Comparison of ENCODE assay signal across 2 fruit fly cellular contexts in genomic region chr3L:1119325-1120162, dm6.
TF ChIP-seq lines count a peak whose summit lies in the region.

No protein-coding gene starts in this region.

TF ChIP-seq in whole organism, embryonic, 481 proteins besides CTCF, POLR2A, EP300 and RAD21 (continued from another document and continues in another):
- peak; percentile 99 for TF ChIP-seq exex (tag; optimal IDR thresholded peaks at IDR 0.05; lab: Kevin White, UChicago)
- no peak for TF ChIP-seq CG15479 (GFP tag; optimal IDR thresholded peaks at IDR 0.05; lab: Kevin White, UChicago)
- TF ChIP-seq CG3281 (GFP tag; optimal IDR thresholded peaks at IDR 0.05; lab: Kevin White, UChicago), result no peak
- TF ChIP-seq wor (GFP tag; IDR thresholded peaks at IDR 0.05; lab: Robert Waterston, UW), result no peak
- TF ChIP-seq peb (GFP tag; IDR thresholded peaks at IDR 0.05; lab: Robert Waterston, UW), result no peak
- TF ChIP-seq CG30403 (GFP tag; optimal IDR thresholded peaks at IDR 0.05; lab: Kevin White, UChicago), result no peak
- no peak for TF ChIP-seq amos (GFP tag; IDR thresholded peaks at IDR 0.05; lab: Robert Waterston, UW; ENCODE audit: partially characterized antibody)
- no peak for TF ChIP-seq CG2678 (tag; optimal IDR thresholded peaks at IDR 0.05; lab: Kevin White, UChicago)
- TF ChIP-seq zfh2 (GFP tag; optimal IDR thresholded peaks at IDR 0.05; lab: Kevin White, UChicago), result no peak
- TF ChIP-seq Nf-YB (GFP tag; optimal IDR thresholded peaks at IDR 0.05; lab: Kevin White, UChicago), result no peak
- TF ChIP-seq zfh1 (GFP tag; IDR thresholded peaks at IDR 0.05; lab: Robert Waterston, UW), result no peak
- no peak for TF ChIP-seq CG6254 (GFP tag; optimal IDR thresholded peaks at IDR 0.05; lab: Kevin White, UChicago)
- TF ChIP-seq croc (GFP tag; conservative IDR thresholded peaks at IDR 0.05; lab: Robert Waterston, UW), result no peak
- TF ChIP-seq HHEX (GFP tag; optimal IDR thresholded peaks at IDR 0.05; lab: Kevin White, UChicago), result no peak
- no peak for TF ChIP-seq kay (GFP tag; optimal IDR thresholded peaks at IDR 0.05; lab: Kevin White, UChicago)
- no peak for TF ChIP-seq cg (GFP tag; optimal IDR thresholded peaks at IDR 0.05; lab: Kevin White, UChicago)
- TF ChIP-seq CG11504 (tag; optimal IDR thresholded peaks at IDR 0.05; lab: Kevin White, UChicago), result peak; percentile 40
- no peak for TF ChIP-seq run (tag; optimal IDR thresholded peaks at IDR 0.05; lab: Kevin White, UChicago)
- no peak for TF ChIP-seq pan (optimal IDR thresholded peaks at IDR 0.05; lab: Kevin White, UChicago)
- TF ChIP-seq pan (GFP tag; optimal IDR thresholded peaks at IDR 0.05 in 1 of 2, IDR thresholded peaks at IDR 0.05 in 1 of 2), result peak in 1 of 2 experiments; percentile 36
- peak; percentile 55 for TF ChIP-seq crol (GFP tag; IDR thresholded peaks at IDR 0.05; lab: Robert Waterston, UW)
- no peak for TF ChIP-seq esg (GFP tag; conservative IDR thresholded peaks at IDR 0.05; lab: Robert Waterston, UW)
- TF ChIP-seq nau (GFP tag; optimal IDR thresholded peaks at IDR 0.05; lab: Kevin White, UChicago), result no peak
- 0 out of 4 replicates have a peak, but pooled peaks have one; percentile 44 for TF ChIP-seq chinmo (GFP tag; IDR thresholded peaks at IDR 0.05; lab: Robert Waterston, UW; ENCODE audit: partially characterized antibody)
- no peak for TF ChIP-seq H2.0 (GFP tag; IDR thresholded peaks at IDR 0.05; lab: Robert Waterston, UW)
- no peak for TF ChIP-seq CG8765 (GFP tag; IDR thresholded peaks at IDR 0.05; lab: Robert Waterston, UW)
- TF ChIP-seq ac (GFP tag; optimal IDR thresholded peaks at IDR 0.05; lab: Kevin White, UChicago), result no peak
- TF ChIP-seq CG34376 (GFP tag; optimal IDR thresholded peaks at IDR 0.05; lab: Kevin White, UChicago), result peak; percentile 70
- TF ChIP-seq prd (optimal IDR thresholded peaks at IDR 0.05; lab: Kevin White, UChicago), result no peak
- TF ChIP-seq prd (GFP tag; IDR thresholded peaks at IDR 0.05; lab: Robert Waterston, UW), result no peak
- no peak for TF ChIP-seq gsb-n (tag; optimal IDR thresholded peaks at IDR 0.05; lab: Kevin White, UChicago)
- no peak for TF ChIP-seq CG16813 (GFP tag; IDR thresholded peaks at IDR 0.05; lab: Robert Waterston, UW; ENCODE audit: partially characterized antibody)
- TF ChIP-seq org-1 (GFP tag; optimal IDR thresholded peaks at IDR 0.05; lab: Kevin White, UChicago), result no peak
- no peak for TF ChIP-seq CG17568 (GFP tag; optimal IDR thresholded peaks at IDR 0.05; lab: Kevin White, UChicago)
- TF ChIP-seq cato (GFP tag; optimal IDR thresholded peaks at IDR 0.05; lab: Kevin White, UChicago; ENCODE audit: borderline replicate concordance), result no peak
- no peak for TF ChIP-seq CG18262 (tag; optimal IDR thresholded peaks at IDR 0.05; lab: Kevin White, UChicago)
- TF ChIP-seq CG7839 (tag; optimal IDR thresholded peaks at IDR 0.05; lab: Kevin White, UChicago), result no peak
- TF ChIP-seq fu2 (GFP tag; optimal IDR thresholded peaks at IDR 0.05; lab: Kevin White, UChicago), result no peak
- TF ChIP-seq CG11723 (GFP tag; optimal IDR thresholded peaks at IDR 0.05; lab: Kevin White, UChicago), result no peak
- TF ChIP-seq CG32767 (GFP tag; IDR thresholded peaks at IDR 0.05; lab: Robert Waterston, UW), result no peak
- TF ChIP-seq psq (GFP tag; optimal IDR thresholded peaks at IDR 0.05; lab: Kevin White, UChicago), result no peak
- no peak for TF ChIP-seq ab (GFP tag; optimal IDR thresholded peaks at IDR 0.05; lab: Kevin White, UChicago)
- no peak for TF ChIP-seq HmgZ (tag; optimal IDR thresholded peaks at IDR 0.05; lab: Kevin White, UChicago)
- no peak for TF ChIP-seq CG7786 (GFP tag; optimal IDR thresholded peaks at IDR 0.05; lab: Kevin White, UChicago)
- TF ChIP-seq CG15601 (tag; optimal IDR thresholded peaks at IDR 0.05; lab: Kevin White, UChicago), result no peak
- TF ChIP-seq Ets65A (GFP tag; lab: Kevin White, UChicago), result peak; percentile 68
- TF ChIP-seq Tbp (GFP tag; optimal IDR thresholded peaks at IDR 0.05; lab: Kevin White, UChicago), result no peak
- no peak for TF ChIP-seq CG7745 (tag; optimal IDR thresholded peaks at IDR 0.05; lab: Kevin White, UChicago)
- TF ChIP-seq gfzf (GFP tag; optimal IDR thresholded peaks at IDR 0.05; lab: Kevin White, UChicago), result no peak
- TF ChIP-seq CG12769 (tag; optimal IDR thresholded peaks at IDR 0.05; lab: Kevin White, UChicago), result no peak
- TF ChIP-seq CG33213 (GFP tag; optimal IDR thresholded peaks at IDR 0.05; lab: Kevin White, UChicago), result no peak
- no peak for TF ChIP-seq maf-S (GFP tag; optimal IDR thresholded peaks at IDR 0.05; lab: Kevin White, UChicago)
- peak; percentile 11 for TF ChIP-seq phol (tag; optimal IDR thresholded peaks at IDR 0.05; lab: Kevin White, UChicago)
- no peak for TF ChIP-seq ara (GFP tag; IDR thresholded peaks at IDR 0.05; lab: Robert Waterston, UW)
- TF ChIP-seq row (GFP tag; IDR thresholded peaks at IDR 0.05; lab: Robert Waterston, UW), result 0 out of 3 replicates have a peak, but pooled peaks have one; percentile 24
- no peak for TF ChIP-seq dpn (GFP tag; optimal IDR thresholded peaks at IDR 0.05; lab: Kevin White, UChicago)
- no peak for TF ChIP-seq CG4854 (GFP tag; optimal IDR thresholded peaks at IDR 0.05; lab: Kevin White, UChicago)
- no peak for TF ChIP-seq ham (GFP tag; IDR thresholded peaks at IDR 0.05; lab: Robert Waterston, UW)
- no peak for TF ChIP-seq slbo (GFP tag; IDR thresholded peaks at IDR 0.05; lab: Robert Waterston, UW)
- no peak for TF ChIP-seq Stat92E (GFP tag; optimal IDR thresholded peaks at IDR 0.05; lab: Kevin White, UChicago)
- TF ChIP-seq CG11560 (tag; IDR thresholded peaks at IDR 0.05; lab: Robert Waterston, UW), result no peak
- TF ChIP-seq onecut (GFP tag; IDR thresholded peaks at IDR 0.05; lab: Robert Waterston, UW), result no peak
- no peak for TF ChIP-seq CG12236 (GFP tag; optimal IDR thresholded peaks at IDR 0.05; lab: Kevin White, UChicago)
- no peak for TF ChIP-seq pita (GFP tag; optimal IDR thresholded peaks at IDR 0.05; lab: Kevin White, UChicago)
- TF ChIP-seq sc (optimal IDR thresholded peaks at IDR 0.05; lab: Kevin White, UChicago), result no peak
- TF ChIP-seq sc (GFP tag; optimal IDR thresholded peaks at IDR 0.05; lab: Kevin White, UChicago), result no peak
- TF ChIP-seq CG14667 (GFP tag; IDR thresholded peaks at IDR 0.05; lab: Robert Waterston, UW), result no peak
- no peak for TF ChIP-seq CG33557 (GFP tag; optimal IDR thresholded peaks at IDR 0.05; lab: Kevin White, UChicago)
- TF ChIP-seq BEAF-32 (GFP tag; optimal IDR thresholded peaks at IDR 0.05; lab: Kevin White, UChicago), result no peak
- peak; percentile 32 for TF ChIP-seq CG18599 (GFP tag; optimal IDR thresholded peaks at IDR 0.05; lab: Kevin White, UChicago)

TF ChIP-seq in whole organism, prepupa, 60 proteins besides CTCF, POLR2A, EP300 and RAD21 (continued from another document):
- TF ChIP-seq Hr38 (GFP tag; optimal IDR thresholded peaks at IDR 0.05; lab: Kevin White, UChicago) (no peak), CG31627 (GFP tag; optimal IDR thresholded peaks at IDR 0.05; lab: Kevin White, UChicago) (no peak), CG6854 (GFP tag; optimal IDR thresholded peaks at IDR 0.05; lab: Kevin White, UChicago) (no peak), CG8319 (GFP tag; optimal IDR thresholded peaks at IDR 0.05; lab: Kevin White, UChicago) (no peak), cyc (GFP tag; optimal IDR thresholded peaks at IDR 0.05; lab: Kevin White, UChicago) (no peak), CG8119 (GFP tag; IDR thresholded peaks at IDR 0.05; lab: Robert Waterston, UW) (no peak), CG4318 (GFP tag; optimal IDR thresholded peaks at IDR 0.05; lab: Kevin White, UChicago) (peak; percentile 32), CG6792 (GFP tag; optimal IDR thresholded peaks at IDR 0.05; lab: Kevin White, UChicago) (no peak), esn (GFP tag; optimal IDR thresholded peaks at IDR 0.05; lab: Kevin White, UChicago) (no peak), fd85E (GFP tag; optimal IDR thresholded peaks at IDR 0.05; lab: Kevin White, UChicago) (no peak), Ets21C (GFP tag; optimal IDR thresholded peaks at IDR 0.05; lab: Kevin White, UChicago) (no peak), Sox102F (GFP tag; optimal IDR thresholded peaks at IDR 0.05; lab: Kevin White, UChicago) (no peak), acj6 (GFP tag; optimal IDR thresholded peaks at IDR 0.05; lab: Kevin White, UChicago) (no peak), Lpt (GFP tag; optimal IDR thresholded peaks at IDR 0.05; lab: Kevin White, UChicago) (no peak), CG7368 (GFP tag; optimal IDR thresholded peaks at IDR 0.05; lab: Kevin White, UChicago) (no peak), CG6808 (GFP tag; optimal IDR thresholded peaks at IDR 0.05; lab: Kevin White, UChicago) (no peak), ss (GFP tag; optimal IDR thresholded peaks at IDR 0.05; lab: Kevin White, UChicago) (no peak), dac (GFP tag; optimal IDR thresholded peaks at IDR 0.05; lab: Kevin White, UChicago) (no peak), svp (GFP tag; lab: Kevin White, UChicago) (no peak), Met (GFP tag; optimal IDR thresholded peaks at IDR 0.05; lab: Kevin White, UChicago) (no peak), vri (GFP tag; optimal IDR thresholded peaks at IDR 0.05; lab: Kevin White, UChicago) (no peak), CG1621 (tag; optimal IDR thresholded peaks at IDR 0.05; lab: Kevin White, UChicago) (no peak), CG11294 (GFP tag; IDR thresholded peaks at IDR 0.05; lab: Robert Waterston, UW) (no peak), OdsH (GFP tag; optimal IDR thresholded peaks at IDR 0.05; lab: Kevin White, UChicago) (no peak)
